Worm (Caenorhabditis elegans) whole organism, L4/young adult: Measurements from ENCODE around the gene clhm-1.
"Not testable (repeated sequence)": the region's sequence is repeated elsewhere in the genome, so short reads cannot be mapped to it uniquely, and the experiment has no call there.

ENCODE experiments used
- W03F9.2 ChIP-seq: fragments of 150-350 bp; optimal IDR thresholded peaks from 2 replicates; lab custom pipeline; 2014; ENCODE audit warnings: missing biosample characterization, missing genetic modification characterization
- dao-5 ChIP-seq: sonication (generic microtip); optimal IDR thresholded peaks from 2 replicates; lab custom pipeline; 2016; ENCODE audit warnings: missing genotype, missing genetic modification characterization, moderate library complexity, missing compliant biosample characterization
- him-1 ChIP-seq: sonication (generic microtip); optimal IDR thresholded peaks from 2 replicates; lab custom pipeline; 2016; ENCODE audit warnings: missing genotype, missing genetic modification reagents, missing genetic modification characterization, missing compliant biosample characterization

clhm-1 gene

ce11 chrII:6870803-6871202 lies at the start of gene clhm-1:
Gene clhm-1, minus strand, starts transcription at chrII:6871009.
- TF ChIP-seq W03F9.2 (tag; lab: Kevin White, UChicago) (no peak), dao-5 (no peak), him-1 (tag; lab: Kevin White, UChicago) (no peak)

- TF ChIP-seq W03F9.2 (tag; lab: Kevin White, UChicago) (no peak), him-1 (tag; lab: Kevin White, UChicago) (no peak), dao-5 (no peak)
Measured at ce11 chrII:6919363-6919851, 48.6 kb upstream of the clhm-1 start, which contains the start of gene B0252.1. Gene B0252.1, plus strand, starts transcription at chrII:6919680.

DNA sequence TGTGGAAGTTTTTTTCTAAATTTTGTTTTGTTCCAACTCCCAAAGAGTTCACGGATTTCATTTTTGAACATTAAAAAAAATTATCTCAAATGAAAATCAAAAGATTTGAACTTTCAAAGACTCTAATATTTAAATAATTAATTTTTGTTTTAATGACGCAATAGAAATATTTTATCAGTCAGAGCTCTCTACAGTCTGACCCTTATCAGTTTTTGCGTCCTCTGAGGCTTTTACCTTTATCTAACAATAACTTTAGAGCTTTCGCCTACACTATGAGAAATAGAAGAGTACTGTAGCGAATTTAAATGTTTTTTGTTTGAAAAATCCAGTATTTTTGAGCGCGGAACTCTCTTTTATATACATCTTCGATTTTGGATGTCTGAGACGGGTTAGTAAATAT lies 48.1 kb upstream of the clhm-1 start, which contains the start of gene B0252.5:
TSS of gene B0252.5 (minus strand) at position 17 of the 400 bp plus-strand sequence.
- no peak for TF ChIP-seq W03F9.2 (tag; lab: Kevin White, UChicago)
- TF ChIP-seq him-1 (tag; lab: Kevin White, UChicago), result no peak
- TF ChIP-seq dao-5, result no peak

- TF ChIP-seq dao-5, result no peak
- no peak for TF ChIP-seq W03F9.2 (tag; lab: Kevin White, UChicago)
- TF ChIP-seq him-1 (tag; lab: Kevin White, UChicago), result no peak
Measured at ce11 chrII:6917710-6918109, 46.9 kb upstream of the clhm-1 start, which contains the start of gene B0252.11. Gene B0252.11, minus strand, starts transcription at chrII:6917810.

ce11 chrII:6915875-6916274 lies 45.1 kb upstream of the clhm-1 start, which contains the start of gene B0252.8:
Gene B0252.8, plus strand, starts transcription at chrII:6916166.
- TF ChIP-seq W03F9.2 (tag; lab: Kevin White, UChicago), result no peak
- no peak for TF ChIP-seq him-1 (tag; lab: Kevin White, UChicago)
- TF ChIP-seq dao-5, result no peak

- TF ChIP-seq W03F9.2 (tag; lab: Kevin White, UChicago), result peak; percentile 15
- peak; percentile 42 for TF ChIP-seq him-1 (tag; lab: Kevin White, UChicago)
- TF ChIP-seq dao-5, result no peak
Measured at ce11 chrII:6913309-6913708, 42.5 kb upstream of the clhm-1 start, which contains the start of gene cyn-10. Gene cyn-10, minus strand, starts transcription at chrII:6913365.

- no peak for TF ChIP-seq him-1 (tag; lab: Kevin White, UChicago)
- TF ChIP-seq dao-5, result no peak
- TF ChIP-seq W03F9.2 (tag; lab: Kevin White, UChicago), result no peak
Measured at ce11 chrII:6909568-6910122, 38.8 kb upstream of the clhm-1 start, which contains the start of gene asm-1. Gene asm-1, plus strand, starts transcription at chrII:6910072.

DNA sequence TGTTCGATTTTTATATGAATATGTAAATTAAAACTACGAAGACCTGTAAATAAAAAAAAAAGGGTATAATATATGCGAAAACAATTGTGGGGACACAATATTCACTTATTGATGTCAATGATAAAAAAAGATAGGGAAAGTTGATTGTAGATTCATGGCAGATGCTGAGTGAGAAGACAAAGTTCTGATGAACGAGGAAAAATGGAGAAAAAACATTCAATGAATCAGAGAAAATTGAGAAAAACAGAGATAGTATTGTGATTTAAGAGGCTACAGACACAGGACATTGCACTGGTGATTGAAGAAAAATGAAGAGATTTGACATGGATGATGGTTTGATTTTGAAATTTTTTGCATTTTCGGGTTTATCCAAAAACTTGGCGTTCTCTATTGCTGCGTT lies 37.9 kb upstream of the clhm-1 start:
- TF ChIP-seq W03F9.2 (tag; lab: Kevin White, UChicago), result no peak
- no peak for TF ChIP-seq him-1 (tag; lab: Kevin White, UChicago)
- TF ChIP-seq dao-5, result no peak

DNA sequence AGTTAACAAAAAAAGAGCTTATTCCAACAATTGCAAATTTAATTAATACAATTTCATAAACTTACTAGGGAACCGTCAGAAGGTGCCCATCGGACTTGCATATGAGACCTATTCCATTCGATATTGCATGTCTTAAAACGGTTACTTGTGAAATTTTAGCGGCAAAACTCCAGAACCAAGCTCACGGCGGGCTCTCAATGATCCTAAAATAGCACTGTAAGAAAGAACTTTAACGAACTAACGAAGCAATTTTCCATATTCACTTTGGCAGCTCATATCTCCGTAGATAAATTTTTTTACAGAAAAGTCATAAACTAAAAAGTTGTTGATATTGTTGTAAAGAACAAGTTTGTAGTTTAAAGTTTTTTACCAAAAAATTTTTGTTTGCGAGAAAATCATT lies 36.8 kb upstream of the clhm-1 start, which contains the start of gene B0252.3:
TSS of gene B0252.3 (minus strand) at position 101 of the 400 bp plus-strand sequence.
- not testable (repeated sequence) for TF ChIP-seq dao-5; him-1 (tag; lab: Kevin White, UChicago); W03F9.2 (tag; lab: Kevin White, UChicago)

- TF ChIP-seq him-1 (tag; lab: Kevin White, UChicago) (no peak), W03F9.2 (tag; lab: Kevin White, UChicago) (no peak), dao-5 (no peak)
Measured at ce11 chrII:6901795-6902194, 31.0 kb upstream of the clhm-1 start, which contains the start of gene psmd-9. Gene psmd-9, plus strand, starts transcription at chrII:6902095.

DNA sequence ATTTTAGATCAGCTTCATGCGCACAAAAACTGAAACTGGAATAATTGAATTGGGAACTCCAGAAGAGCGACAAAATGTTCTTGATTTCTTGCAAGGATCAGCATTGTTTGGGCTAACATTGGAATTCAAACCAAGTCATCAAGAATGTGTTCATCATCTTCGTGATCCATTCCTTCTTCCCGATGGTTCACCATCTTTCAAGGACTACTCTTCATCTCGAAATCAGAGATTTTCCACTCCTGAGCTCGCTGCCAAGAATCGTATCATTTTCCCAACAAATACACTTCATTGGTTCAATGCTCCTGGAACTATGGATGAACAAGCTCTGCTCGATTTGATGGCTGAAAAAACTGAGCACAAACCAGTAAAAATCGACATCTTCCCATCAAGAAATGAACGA lies 29.9 kb upstream of the clhm-1 start:
- TF ChIP-seq him-1 (tag; lab: Kevin White, UChicago), result no peak
- TF ChIP-seq dao-5, result no peak
- TF ChIP-seq W03F9.2 (tag; lab: Kevin White, UChicago), result no peak

ce11 chrII:6898017-6898779 lies 27.4 kb upstream of the clhm-1 start, which contains the start of gene hrpl-1:
Gene hrpl-1, plus strand, starts transcription at chrII:6898729.
- no peak for TF ChIP-seq him-1 (tag; lab: Kevin White, UChicago)
- TF ChIP-seq dao-5, result no peak
- no peak for TF ChIP-seq W03F9.2 (tag; lab: Kevin White, UChicago)

DNA sequence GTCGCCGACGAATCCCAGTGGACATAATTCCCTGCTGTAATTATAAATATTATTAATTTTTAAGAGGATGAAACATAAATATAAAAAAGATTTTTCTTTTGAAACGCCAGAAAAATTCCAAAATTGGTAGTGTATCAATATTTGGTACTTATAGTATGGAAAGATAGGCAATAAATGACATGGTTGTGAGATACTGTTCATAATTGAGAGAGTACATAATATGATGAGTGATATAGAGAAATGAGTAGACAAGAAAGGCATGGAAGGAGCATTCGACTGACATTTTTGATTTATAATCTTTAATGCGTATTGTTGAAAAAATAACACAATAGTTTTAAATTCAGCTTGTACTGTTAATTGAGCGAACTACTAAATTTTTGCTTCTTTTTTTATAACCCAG lies 26.7 kb upstream of the clhm-1 start, which contains the start of gene C44B7.11:
TSS of gene C44B7.11 (minus strand) at position 34 of the 400 bp plus-strand sequence.
- TF ChIP-seq him-1 (tag; lab: Kevin White, UChicago) (no peak), W03F9.2 (tag; lab: Kevin White, UChicago) (no peak), dao-5 (no peak)
